Worm (Caenorhabditis elegans): Measurements from ENCODE around the gene H20E11.2.

DNA sequence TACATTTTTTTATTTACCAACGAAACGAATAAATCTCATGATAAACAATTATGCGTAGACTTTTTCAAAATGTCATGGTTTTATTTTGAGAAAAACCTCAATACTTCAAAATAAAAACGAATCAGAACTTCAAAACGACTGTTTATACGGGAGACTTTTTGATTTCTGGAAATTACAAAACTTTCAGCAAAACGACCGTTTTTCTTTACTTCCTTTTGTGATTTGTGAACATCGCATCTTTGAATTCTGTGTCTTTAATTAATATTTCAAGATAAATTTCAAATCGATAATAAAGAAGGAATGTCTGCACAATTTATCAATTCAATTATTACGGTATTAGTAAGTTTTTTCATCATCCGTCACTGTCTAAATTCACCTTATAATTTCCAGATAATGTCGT lies 40.2 kb downstream of the H20E11.2 start, which contains the start of gene srx-20:
- TF ChIP-seq ceh-62 (tag; optimal IDR thresholded peaks at IDR 0.05) (no peak), nhr-28 (tag; optimal IDR thresholded peaks at IDR 0.05) (no peak), nhr-237 (tag; optimal IDR thresholded peaks at IDR 0.05) (no peak), egl-43 (GFP tag; IDR thresholded peaks at IDR 0.05) (no peak), lsy-2 (tag; optimal IDR thresholded peaks at IDR 0.05) (no peak), nhr-25 (tag; optimal IDR thresholded peaks at IDR 0.05; ENCODE audit: borderline replicate concordance, insufficient read depth) (no peak), ama-1 (optimal IDR thresholded peaks at IDR 0.05) (no peak), nhr-6 (tag; optimal IDR thresholded peaks at IDR 0.05) (no peak), ztf-11 (tag; optimal IDR thresholded peaks at IDR 0.05) (no peak), egl-27 (tag; optimal IDR thresholded peaks at IDR 0.05) (no peak), unc-62 (GFP tag; optimal IDR thresholded peaks at IDR 0.05 in 1 of 2) (no peak), unc-62 (tag; optimal IDR thresholded peaks at IDR 0.05) (no peak), dpl-1 (GFP tag; optimal IDR thresholded peaks at IDR 0.05) (no peak), F37D6.2 (tag; optimal IDR thresholded peaks at IDR 0.05) (no peak)
